Fruit fly (Drosophila melanogaster): ENCODE results near the gene betaTub97EF.

betaTub97EF gene

dm6 chr3R:27928984-27929924, 58.9 kb downstream of the betaTub97EF start (continued):
- no peak for TF ChIP-seq CG7745 (tag; optimal IDR thresholded peaks at IDR 0.05)
- no peak for TF ChIP-seq CG3407 (GFP tag; optimal IDR thresholded peaks at IDR 0.05)
- no peak for TF ChIP-seq CG2199 (GFP tag; IDR thresholded peaks at IDR 0.05)
- TF ChIP-seq unc-4 (GFP tag; IDR thresholded peaks at IDR 0.05; ENCODE audit: partially characterized antibody), result 0 out of 2 replicates have a peak, but pooled peaks have one; percentile 16
- no peak for TF ChIP-seq sd (tag; optimal IDR thresholded peaks at IDR 0.05)
- no peak for TF ChIP-seq CG12104 (GFP tag; optimal IDR thresholded peaks at IDR 0.05)
- TF ChIP-seq sima (GFP tag; optimal IDR thresholded peaks at IDR 0.05), result no peak
- TF ChIP-seq gro (GFP tag; optimal IDR thresholded peaks at IDR 0.05), result no peak
- no peak for TF ChIP-seq CG8478 (optimal IDR thresholded peaks at IDR 0.05)
- no peak for TF ChIP-seq CG4854 (GFP tag; optimal IDR thresholded peaks at IDR 0.05)
- TF ChIP-seq CG10979 (tag; optimal IDR thresholded peaks at IDR 0.05), result no peak
- no peak for TF ChIP-seq CG1233 (GFP tag; optimal IDR thresholded peaks at IDR 0.05)
- no peak for TF ChIP-seq mld (GFP tag; IDR thresholded peaks at IDR 0.05; ENCODE audit: partially characterized antibody)
- no peak for TF ChIP-seq CG18599 (GFP tag; optimal IDR thresholded peaks at IDR 0.05)
- no peak for TF ChIP-seq CG2129 (GFP tag; IDR thresholded peaks at IDR 0.05; ENCODE audit: partially characterized antibody)
- no peak for TF ChIP-seq repo (GFP tag; optimal IDR thresholded peaks at IDR 0.05)
- TF ChIP-seq gcm (GFP tag; optimal IDR thresholded peaks at IDR 0.05), result no peak
- peak; percentile 12 for TF ChIP-seq Sry-δ (GFP tag; optimal IDR thresholded peaks at IDR 0.05)
- TF ChIP-seq CG9876 (GFP tag; optimal IDR thresholded peaks at IDR 0.05), result no peak

- TF ChIP-seq Mrtf (GFP tag; IDR thresholded peaks at IDR 0.05), result no peak
- no peak for TF ChIP-seq CG34224 (GFP tag; IDR thresholded peaks at IDR 0.05; ENCODE audit: partially characterized antibody)
- TF ChIP-seq grau (tag; optimal IDR thresholded peaks at IDR 0.05), result peak; percentile 67
- no peak for TF ChIP-seq CG7963 (GFP tag; IDR thresholded peaks at IDR 0.05; ENCODE audit: partially characterized antibody)
- TF ChIP-seq Myb (GFP tag; optimal IDR thresholded peaks at IDR 0.05), result peak; percentile 67
- peak; percentile 51 for TF ChIP-seq row (GFP tag; IDR thresholded peaks at IDR 0.05)
- TF ChIP-seq CG12104 (GFP tag; optimal IDR thresholded peaks at IDR 0.05), result no peak
- TF ChIP-seq CG10321 (GFP tag; IDR thresholded peaks at IDR 0.05), result no peak
- TF ChIP-seq trem (tag; optimal IDR thresholded peaks at IDR 0.05), result peak; percentile 6
- TF ChIP-seq Med (GFP tag), result peak; percentile 54
Observed at dm6 chr3R:27928140-27928539, 60.0 kb downstream of the betaTub97EF start, which contains the start of gene nenya. Gene nenya (minus strand): TSS chr3R:27928174.

- TF ChIP-seq crol (GFP tag; IDR thresholded peaks at IDR 0.05), result peak; percentile 53; the same call in 1 of the 2 replicates
- no peak for TF ChIP-seq CG17186 (GFP tag; optimal IDR thresholded peaks at IDR 0.05)
- no peak for TF ChIP-seq phol (tag; optimal IDR thresholded peaks at IDR 0.05)
- no peak for TF ChIP-seq D19A (tag; optimal IDR thresholded peaks at IDR 0.05)
- no peak for TF ChIP-seq seq (GFP tag; IDR thresholded peaks at IDR 0.05)
- TF ChIP-seq ase (GFP tag; IDR thresholded peaks at IDR 0.05), result no peak
- no peak for TF ChIP-seq CG16813 (GFP tag; IDR thresholded peaks at IDR 0.05; ENCODE audit: partially characterized antibody)
- TF ChIP-seq Gsc (GFP tag; IDR thresholded peaks at IDR 0.05), result no peak
- TF ChIP-seq nom (GFP tag; optimal IDR thresholded peaks at IDR 0.05), result peak; percentile 2
- peak; percentile 27 for TF ChIP-seq sug (tag; optimal IDR thresholded peaks at IDR 0.05)
- 0 out of 2 replicates have a peak, but pooled peaks have one; percentile 14 for TF ChIP-seq Rfx (GFP tag; IDR thresholded peaks at IDR 0.05)
- TF ChIP-seq hbn (GFP tag; IDR thresholded peaks at IDR 0.05; ENCODE audit: partially characterized antibody), result no peak
- TF ChIP-seq Dref (GFP tag; IDR thresholded peaks at IDR 0.05), result 0 out of 2 replicates have a peak, but pooled peaks have one; percentile 24
- no peak for TF ChIP-seq Ada2b (GFP tag; IDR thresholded peaks at IDR 0.05)
- no peak for TF ChIP-seq CG9932 (GFP tag; IDR thresholded peaks at IDR 0.05)
- no peak for TF ChIP-seq Nf-YB (GFP tag; optimal IDR thresholded peaks at IDR 0.05)
- peak; percentile 79 for TF ChIP-seq kah (GFP tag; optimal IDR thresholded peaks at IDR 0.05)
- TF ChIP-seq Asciz (GFP tag; optimal IDR thresholded peaks at IDR 0.05), result no peak
- TF ChIP-seq exex (tag; optimal IDR thresholded peaks at IDR 0.05), result peak; percentile 62
Observed at dm6 chr3R:27926738-27927215, 61.4 kb downstream of the betaTub97EF start.
